Worm (Caenorhabditis elegans): ENCODE results near the gene nhr-135.
A peak's percentile ranks its signal among the peaks of the same experiment; 100 is the strongest.

Gene nhr-135

ce11 chrV:7054598-7054997 lies 39.0 kb downstream of the nhr-135 start, which contains the start of gene spig-8:
Gene spig-8 (plus strand): TSS chrV:7054898.
- no peak for TF ChIP-seq dox-1 (GFP tag; IDR thresholded peaks at IDR 0.05)
- TF ChIP-seq madf-8 (GFP tag; conservative IDR thresholded peaks at IDR 0.05): no peak

DNA sequence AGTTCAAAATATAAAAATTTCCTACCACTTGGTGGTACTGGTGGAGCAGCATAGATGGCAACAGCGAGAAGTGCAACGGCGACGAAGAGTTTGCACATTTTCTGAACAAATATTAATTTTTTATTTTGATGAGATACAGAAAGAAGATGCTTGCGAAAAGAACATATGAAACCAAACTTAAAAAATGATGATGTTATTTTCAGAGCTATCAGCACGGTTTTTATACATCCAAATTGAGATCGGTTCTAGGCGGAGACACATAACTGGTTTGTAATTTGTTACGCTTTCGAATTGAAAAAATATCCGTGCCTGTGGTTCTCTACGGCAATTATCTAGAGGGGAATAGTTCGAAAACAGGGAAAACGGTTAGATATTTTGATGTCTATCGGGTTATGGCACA lies 40.5 kb downstream of the nhr-135 start, which contains the start of gene txt-17:
txt-17 (minus strand) TSS at position 101 of the 400 bp plus-strand sequence.
- no peak for TF ChIP-seq rpc-1 (optimal IDR thresholded peaks at IDR 0.05)
- TF ChIP-seq rpc-1 (tag; optimal IDR thresholded peaks at IDR 0.05): no peak
- no peak for TF ChIP-seq mxl-1 (tag; optimal IDR thresholded peaks at IDR 0.05)
- TF ChIP-seq cebp-1 (GFP tag; IDR thresholded peaks at IDR 0.05): no peak
- no peak for TF ChIP-seq cebp-1 (tag; optimal IDR thresholded peaks at IDR 0.05)
- TF ChIP-seq dox-1 (GFP tag; IDR thresholded peaks at IDR 0.05): no peak
- TF ChIP-seq lsy-27 (tag; optimal IDR thresholded peaks at IDR 0.05; ENCODE audit: borderline replicate concordance, insufficient read depth): no peak
- TF ChIP-seq C06A6.2 (GFP tag; conservative IDR thresholded peaks at IDR 0.05): no peak
- TF ChIP-seq mes-4 (tag; optimal IDR thresholded peaks at IDR 0.05): no peak
- no peak for TF ChIP-seq Y95B8A.8 (GFP tag; IDR thresholded peaks at IDR 0.05)
- TF ChIP-seq F33H1.4 (GFP tag; IDR thresholded peaks at IDR 0.05): no peak
- TF ChIP-seq F49E8.2 (tag; optimal IDR thresholded peaks at IDR 0.05; ENCODE audit: insufficient read depth): no peak
- TF ChIP-seq ztf-3 (GFP tag; optimal IDR thresholded peaks at IDR 0.05): no peak
- no peak for TF ChIP-seq F57A8.1 (GFP tag; optimal IDR thresholded peaks at IDR 0.05)

DNA sequence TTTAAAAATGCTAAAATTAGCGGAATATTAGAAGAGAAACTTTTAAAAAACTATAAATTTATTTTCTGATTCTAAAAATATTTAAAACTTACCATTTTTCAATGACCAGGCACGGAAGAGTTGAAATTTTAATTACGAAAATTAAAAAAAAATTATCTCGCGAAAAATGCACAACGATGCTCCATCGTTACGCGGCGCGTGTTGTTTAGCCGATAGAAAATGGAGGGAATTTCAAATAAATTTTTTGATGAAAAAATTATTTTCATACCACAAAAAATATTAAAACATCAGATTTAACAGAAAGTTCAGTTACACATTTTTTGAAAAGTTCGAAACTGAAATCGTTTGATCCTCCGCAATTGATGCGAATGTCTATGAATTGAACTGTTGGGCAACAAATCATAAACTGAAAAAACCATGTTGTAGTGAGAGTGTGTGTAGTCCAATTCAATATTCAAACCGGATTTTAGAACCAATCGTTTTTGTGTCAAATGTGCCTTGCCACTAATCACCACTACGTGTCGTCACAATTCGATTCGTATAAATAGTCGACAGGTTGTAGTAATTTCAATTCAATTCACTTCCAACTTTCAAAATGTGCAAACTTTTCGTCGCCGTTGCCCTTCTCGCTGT lies 42.3 kb downstream of the nhr-135 start, which contains the start of the genes tofu-2 and spig-1:
tofu-2 (minus strand) TSS at position 116 of the 633 bp plus-strand sequence.
spig-1 (plus strand) TSS at position 583 of the 633 bp plus-strand sequence.
- peak; percentile 86 for TF ChIP-seq attf-3 (GFP tag; conservative IDR thresholded peaks at IDR 0.05)
- TF ChIP-seq dpl-1 (GFP tag; optimal IDR thresholded peaks at IDR 0.05): no peak

DNA sequence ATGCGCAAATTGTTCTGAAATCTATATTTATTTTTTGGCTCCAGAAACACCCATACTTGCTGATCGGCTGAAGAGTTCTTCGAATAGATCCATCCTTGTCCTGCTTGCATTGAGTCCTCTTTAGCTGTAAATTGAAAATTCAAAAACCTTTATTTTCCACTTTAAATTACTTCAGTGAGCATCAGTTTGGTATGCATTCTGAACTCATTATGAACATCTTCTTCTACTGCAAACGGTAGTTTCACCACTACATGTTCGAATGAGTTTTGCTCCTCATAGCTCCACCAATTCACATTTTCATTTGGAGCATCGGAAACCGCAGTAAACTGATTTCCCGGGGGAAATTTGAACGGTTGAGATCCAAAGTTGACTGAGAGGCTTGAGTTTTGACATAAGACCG lies 43.4 kb downstream of the nhr-135 start:
- TF ChIP-seq rpc-1 (optimal IDR thresholded peaks at IDR 0.05) (no peak), rpc-1 (tag; optimal IDR thresholded peaks at IDR 0.05) (no peak), ccch-3 (GFP tag; optimal IDR thresholded peaks at IDR 0.05) (no peak), C06A6.2 (GFP tag; conservative IDR thresholded peaks at IDR 0.05) (no peak)

DNA sequence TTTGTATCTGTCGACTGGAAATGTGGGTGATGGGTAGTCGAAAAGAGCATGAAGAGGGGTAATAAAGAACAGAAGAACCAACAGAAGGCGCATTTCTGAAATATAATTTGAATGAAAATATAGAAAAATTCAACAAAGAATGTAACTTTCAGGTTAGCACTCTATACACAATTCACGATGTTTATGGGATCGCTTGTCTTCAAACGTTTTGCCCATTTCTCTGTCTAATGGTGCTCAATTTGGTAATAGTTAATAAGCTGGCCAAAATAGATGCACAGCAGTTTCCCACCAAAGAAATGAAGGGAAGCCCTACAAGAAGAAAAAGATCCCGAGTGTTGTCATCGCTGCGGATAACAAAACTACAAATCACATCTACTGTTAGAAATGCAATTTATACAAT lies 46.1 kb downstream of the nhr-135 start, which contains the start of gene F20A1.8:
F20A1.8 (minus strand) TSS at position 101 of the 400 bp plus-strand sequence.
- TF ChIP-seq C17E4.6 (GFP tag; IDR thresholded peaks at IDR 0.05): no peak
- TF ChIP-seq dpl-1 (GFP tag; optimal IDR thresholded peaks at IDR 0.05): no peak
- no peak for TF ChIP-seq bed-1 (GFP tag; IDR thresholded peaks at IDR 0.05)
- TF ChIP-seq ceh-79 (tag; optimal IDR thresholded peaks at IDR 0.05): no peak
- no peak for TF ChIP-seq hmg-1.2 (GFP tag; IDR thresholded peaks at IDR 0.05)
- no peak for TF ChIP-seq fkh-3 (tag; optimal IDR thresholded peaks at IDR 0.05)

DNA sequence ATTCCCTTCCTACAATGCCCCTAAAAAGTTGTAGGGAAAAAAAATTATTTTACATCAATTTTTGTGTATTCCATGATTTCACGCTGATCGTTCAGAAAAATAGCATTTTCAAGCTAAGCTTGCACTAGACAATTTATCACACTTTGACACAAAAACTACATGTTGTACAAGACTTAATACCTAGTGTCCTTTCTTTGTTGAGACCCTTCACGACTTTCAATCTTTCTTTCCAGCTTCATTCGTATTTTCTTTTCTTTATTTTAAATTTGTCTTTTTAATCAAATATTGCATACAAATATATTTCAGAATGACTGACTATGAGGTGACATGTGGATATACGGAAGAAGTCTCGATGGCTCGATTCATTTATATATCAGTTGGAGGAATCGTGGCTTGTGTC lies 47.6 kb downstream of the nhr-135 start, which contains the start of gene F20A1.2:
F20A1.2 (plus strand) TSS at position 301 of the 400 bp plus-strand sequence.
- TF ChIP-seq egl-18 (GFP tag; IDR thresholded peaks at IDR 0.05) (no peak), Y79H2A.3 (GFP tag; conservative IDR thresholded peaks at IDR 0.05) (no peak), ztf-25 (GFP tag; IDR thresholded peaks at IDR 0.05) (no peak), lin-35 (GFP tag; optimal IDR thresholded peaks at IDR 0.05) (no peak), ceh-91 (GFP tag; IDR thresholded peaks at IDR 0.05) (no peak)

All from whole organism, young adult.